Worm (Caenorhabditis elegans) whole organism, late embryonic: Measurements from ENCODE around the gene Y53F4B.39.

Experiments used
- C38D4.7 ChIP-seq: fragments of 200-800 bp; sonication (Bioruptor generic); optimal IDR thresholded peaks from 2 replicates; lab custom pipeline; 2018; ENCODE audit warnings: mild to moderate bottlenecking, missing genetic modification characterization, moderate library complexity, missing compliant biosample characterization
- F13H6.1 ChIP-seq: sonication (generic microtip); optimal IDR thresholded peaks from 2 replicates; lab custom pipeline; 2016; ENCODE audit warnings: missing genetic modification characterization, missing compliant biosample characterization
- K02D7.2 ChIP-seq: sonication (generic microtip); optimal IDR thresholded peaks from 2 replicates; lab custom pipeline; 2017; ENCODE audit warnings: mild to moderate bottlenecking, missing genetic modification characterization, missing compliant biosample characterization
- ama-1 ChIP-seq: fragments of 150-350 bp; optimal IDR thresholded peaks from 2 replicates; lab custom pipeline; 2014
- ceh-14 ChIP-seq: sonication (generic microtip); optimal IDR thresholded peaks from 2 replicates; lab custom pipeline; 2016; ENCODE audit warnings: missing genotype, missing genetic modification characterization, missing compliant biosample characterization
- ceh-2 ChIP-seq: sonication (generic microtip); optimal IDR thresholded peaks from 2 replicates; lab custom pipeline; 2016; ENCODE audit warnings: missing genotype, missing genetic modification characterization, missing compliant biosample characterization
- ceh-31 ChIP-seq: sonication (generic microtip); optimal IDR thresholded peaks from 2 replicates; lab custom pipeline; 2016; ENCODE audit warnings: missing genetic modification characterization, missing compliant biosample characterization
- ceh-45 ChIP-seq: fragments of 200-800 bp; sonication (Bioruptor generic); IDR thresholded peaks from 2 replicates; pipeline ENCODE4 v1.3.6; 2022; ENCODE audit warnings: missing genetic modification reagents, missing genetic modification characterization, missing compliant biosample characterization
- ceh-48 ChIP-seq: sonication (generic microtip); optimal IDR thresholded peaks from 2 replicates; lab custom pipeline; 2016; ENCODE audit warnings: missing genetic modification characterization, inconsistent platforms, missing compliant biosample characterization
- ceh-9 ChIP-seq: sonication (generic microtip); optimal IDR thresholded peaks from 2 replicates; lab custom pipeline; 2016; ENCODE audit warnings: mild to moderate bottlenecking, missing genetic modification characterization, inconsistent platforms, missing compliant biosample characterization
- che-1 ChIP-seq: sonication (generic microtip); optimal IDR thresholded peaks from 2 replicates; lab custom pipeline; 2016; ENCODE audit warnings: mild to moderate bottlenecking, missing genetic modification characterization, missing compliant biosample characterization
- elt-2 ChIP-seq: sonication (generic microtip); optimal IDR thresholded peaks from 2 replicates; lab custom pipeline; 2016; ENCODE audit warnings: missing genetic modification reagents, missing genetic modification characterization, missing compliant biosample characterization
- ets-4 ChIP-seq: sonication (generic microtip); optimal IDR thresholded peaks from 2 replicates; lab custom pipeline; 2016; ENCODE audit warnings: missing genetic modification characterization, missing compliant biosample characterization
- eyg-1 ChIP-seq: sonication (generic microtip); optimal IDR thresholded peaks from 2 replicates; lab custom pipeline; 2016; ENCODE audit warnings: missing genotype, missing genetic modification characterization, missing compliant biosample characterization
- gmeb-2 ChIP-seq: sonication (generic microtip); optimal IDR thresholded peaks from 2 replicates; lab custom pipeline; 2016; ENCODE audit warnings: missing genetic modification characterization, inconsistent platforms, missing compliant biosample characterization
- hlh-15 ChIP-seq: sonication (generic microtip); optimal IDR thresholded peaks from 2 replicates; lab custom pipeline; 2016; ENCODE audit warnings: missing genetic modification characterization, missing compliant biosample characterization
- hlh-30 ChIP-seq: sonication (generic microtip); optimal IDR thresholded peaks from 2 replicates; lab custom pipeline; 2017; ENCODE audit warnings: antibody characterized with exemption, missing genetic modification characterization, missing compliant biosample characterization; ENCODE audit not compliant: insufficient read depth
- hlh-6 ChIP-seq: sonication (generic microtip); optimal IDR thresholded peaks from 2 replicates; lab custom pipeline; 2016; ENCODE audit warnings: missing genotype, missing genetic modification characterization, missing compliant biosample characterization
- lim-6 ChIP-seq: sonication (generic microtip); optimal IDR thresholded peaks from 2 replicates; lab custom pipeline; 2016; ENCODE audit warnings: missing genetic modification characterization, missing compliant biosample characterization
- madf-2 ChIP-seq: sonication (generic microtip); optimal IDR thresholded peaks from 2 replicates; lab custom pipeline; 2017; ENCODE audit warnings: missing genetic modification characterization, missing compliant biosample characterization
- nfya-1 ChIP-seq: sonication (generic microtip); optimal IDR thresholded peaks from 2 replicates; lab custom pipeline; 2017; ENCODE audit warnings: missing genetic modification characterization, mild to moderate bottlenecking, missing compliant biosample characterization, antibody characterized with exemption, moderate library complexity
- nhr-11 ChIP-seq: fragments of 150-350 bp; optimal IDR thresholded peaks from 2 replicates; lab custom pipeline; 2014; ENCODE audit warnings: missing biosample characterization, missing genetic modification characterization
- nhr-232 ChIP-seq: sonication (generic microtip); optimal IDR thresholded peaks from 2 replicates; lab custom pipeline; 2016; ENCODE audit warnings: missing genetic modification characterization, missing compliant biosample characterization
- npax-4 ChIP-seq: sonication (generic microtip); optimal IDR thresholded peaks from 2 replicates; lab custom pipeline; 2016; ENCODE audit warnings: missing genetic modification characterization, missing compliant biosample characterization
- pag-3 ChIP-seq: sonication (generic microtip); optimal IDR thresholded peaks from 2 replicates; lab custom pipeline; 2016; ENCODE audit warnings: missing compliant biosample characterization, missing genetic modification characterization, borderline replicate concordance
- pat-9 ChIP-seq: fragments of 200-800 bp; sonication (Bioruptor generic); optimal IDR thresholded peaks from 2 replicates; lab custom pipeline; 2018; ENCODE audit warnings: mild to moderate bottlenecking, missing genetic modification characterization, moderate library complexity, missing compliant biosample characterization
- pha-4 ChIP-seq: fragments of 150-350 bp; optimal IDR thresholded peaks from 2 replicates; lab custom pipeline; 2018; ENCODE audit warnings: missing biosample characterization, missing genetic modification reagents, missing genetic modification characterization
- ref-2 ChIP-seq: sonication (generic microtip); optimal IDR thresholded peaks from 2 replicates; lab custom pipeline; 2016; ENCODE audit warnings: missing genetic modification characterization, missing compliant biosample characterization
- sdc-2 ChIP-seq: sonication (generic microtip); optimal IDR thresholded peaks from 2 replicates; lab custom pipeline; 2016; ENCODE audit warnings: missing genotype, missing genetic modification characterization, missing compliant biosample characterization
- sox-4 ChIP-seq: sonication (generic microtip); optimal IDR thresholded peaks from 2 replicates; lab custom pipeline; 2017; ENCODE audit warnings: mild to moderate bottlenecking, missing genetic modification characterization, inconsistent platforms, missing compliant biosample characterization
- syd-9 ChIP-seq: sonication (generic microtip); optimal IDR thresholded peaks from 2 replicates; lab custom pipeline; 2016; ENCODE audit warnings: mild to moderate bottlenecking, missing genetic modification characterization, moderate library complexity, missing compliant biosample characterization
- tbx-2 ChIP-seq: sonication (generic microtip); optimal IDR thresholded peaks from 2 replicates; lab custom pipeline; 2016; ENCODE audit warnings: missing genetic modification characterization, missing compliant biosample characterization
- ttx-3 ChIP-seq: sonication (generic microtip); optimal IDR thresholded peaks from 2 replicates; lab custom pipeline; 2016; ENCODE audit warnings: missing genetic modification reagents, missing genetic modification characterization, missing compliant biosample characterization
- unc-42 ChIP-seq: sonication (generic microtip); optimal IDR thresholded peaks from 2 replicates; lab custom pipeline; 2016; ENCODE audit warnings: missing genotype, missing genetic modification characterization, missing compliant biosample characterization
- unc-55 ChIP-seq: sonication (generic microtip); optimal IDR thresholded peaks from 2 replicates; lab custom pipeline; 2017; ENCODE audit warnings: missing biosample characterization, missing genetic modification reagents, missing genetic modification characterization
- unc-86 ChIP-seq: sonication (generic microtip); optimal IDR thresholded peaks from 2 replicates; lab custom pipeline; 2016; ENCODE audit warnings: missing genetic modification characterization, missing compliant biosample characterization
- zip-5 ChIP-seq: sonication (generic microtip); optimal IDR thresholded peaks from 2 replicates; lab custom pipeline; 2016; ENCODE audit warnings: missing genetic modification characterization, missing compliant biosample characterization

The Y53F4B.39 gene

ce11 chrII:15119537-15120360, 9.8 kb downstream of the Y53F4B.39 start, which contains the start of gene arp-1 (continued):
- TF ChIP-seq hlh-30 (tag; lab: Kevin White, UChicago) (no peak), lim-6 (tag; lab: Kevin White, UChicago) (no peak), sox-4 (tag; lab: Kevin White, UChicago) (no peak), K02D7.2 (peak; percentile 3), zip-5 (tag; lab: Kevin White, UChicago) (peak; percentile 10), F13H6.1 (tag; lab: Kevin White, UChicago) (no peak), npax-4 (tag; lab: Kevin White, UChicago) (no peak), che-1 (tag; lab: Kevin White, UChicago) (no peak), hlh-15 (tag; lab: Kevin White, UChicago) (no peak), elt-2 (peak; percentile 20), sdc-2 (tag; lab: Kevin White, UChicago) (no peak), unc-42 (tag; lab: Kevin White, UChicago) (peak; percentile 67), madf-2 (no peak), nhr-232 (tag; lab: Kevin White, UChicago) (no peak)

ce11 chrII:15124193-15124592, 14.2 kb downstream of the Y53F4B.39 start, which contains the start of gene Y53F4B.23:
Gene Y53F4B.23, plus strand, starts transcription at chrII:15124504.
- TF ChIP-seq ttx-3: no peak
- no peak for TF ChIP-seq ceh-31 (tag; lab: Kevin White, UChicago)
- no peak for TF ChIP-seq ceh-48
- no peak for TF ChIP-seq nfya-1
- TF ChIP-seq ref-2 (tag; lab: Kevin White, UChicago): no peak
- no peak for TF ChIP-seq ets-4 (tag; lab: Kevin White, UChicago)
- TF ChIP-seq syd-9 (tag; lab: Kevin White, UChicago): no peak
- no peak for TF ChIP-seq pha-4 (tag; lab: Kevin White, UChicago)
- no peak for TF ChIP-seq unc-86
- TF ChIP-seq madf-2: no peak
- TF ChIP-seq ceh-14 (tag; lab: Kevin White, UChicago): no peak
- no peak for TF ChIP-seq unc-55 (GFP tag; lab: Kevin White, UChicago)
- no peak for TF ChIP-seq unc-42 (tag; lab: Kevin White, UChicago)

- TF ChIP-seq gmeb-2 (tag; lab: Kevin White, UChicago): no peak
- no peak for TF ChIP-seq ceh-2
- TF ChIP-seq, all 69 proteins: peak for 0
These were observed 20.6 kb downstream of the Y53F4B.39 start, which contains the start of gene Y53F4B.62 for ce11 chrII:15130512-15130911. Gene Y53F4B.62, minus strand, starts transcription at chrII:15130612.

- TF ChIP-seq ceh-9 (tag; lab: Kevin White, UChicago) (no peak), nhr-11 (tag; lab: Kevin White, UChicago) (no peak), ceh-45 (no peak), pat-9 (tag; lab: Kevin White, UChicago) (no peak), nfya-1 (no peak), ref-2 (tag; lab: Kevin White, UChicago) (no peak), eyg-1 (tag; lab: Kevin White, UChicago) (no peak), pag-3 (tag; lab: Kevin White, UChicago) (no peak), hlh-6 (tag; lab: Kevin White, UChicago) (no peak), zip-5 (tag; lab: Kevin White, UChicago) (no peak), F13H6.1 (tag; lab: Kevin White, UChicago) (no peak), tbx-2 (tag; lab: Kevin White, UChicago) (no peak), npax-4 (tag; lab: Kevin White, UChicago) (no peak), C38D4.7 (GFP tag; lab: Kevin White, UChicago) (no peak), hlh-15 (tag; lab: Kevin White, UChicago) (no peak), ama-1 (lab: Kevin White, UChicago) (no peak)
These were observed 24.4 kb downstream of the Y53F4B.39 start, which contains the start of gene Y53F4B.24 for ce11 chrII:15134332-15134731. Gene Y53F4B.24, minus strand, starts transcription at chrII:15134432.
